Fruit fly (Drosophila melanogaster): ENCODE measurements around the gene Mst98Cb.

Mst98Cb gene

DNA sequence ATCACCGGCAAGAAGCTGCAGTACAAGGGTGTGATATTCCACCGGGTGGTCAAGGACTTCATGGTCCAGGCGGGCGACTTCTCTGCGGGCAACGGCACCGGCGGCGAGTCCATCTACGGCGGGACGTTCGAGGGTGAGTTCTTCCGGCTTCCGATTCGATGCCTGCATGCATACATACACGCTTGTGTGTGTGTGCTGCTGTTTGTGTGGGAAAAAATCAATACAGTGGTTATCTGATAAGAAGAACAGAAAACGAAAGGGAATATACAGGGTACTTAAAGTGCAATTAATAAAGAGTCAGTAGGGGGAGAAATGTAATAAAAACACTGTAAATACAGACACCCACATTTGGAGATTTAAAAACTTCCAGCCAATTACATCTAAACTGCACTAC, 48.0 kb downstream of the Mst98Cb start (continued):
- TF ChIP-seq CG4318 (GFP tag; optimal IDR thresholded peaks at IDR 0.05) = no peak
- no peak for TF ChIP-seq dsx (GFP tag; optimal IDR thresholded peaks at IDR 0.05; ENCODE audit: poor library complexity, severe bottlenecking)
- TF ChIP-seq Lpt (GFP tag; optimal IDR thresholded peaks at IDR 0.05) = peak; percentile 11
- TF ChIP-seq net (GFP tag; optimal IDR thresholded peaks at IDR 0.05) = no peak
- no peak for TF ChIP-seq CG11762 (GFP tag; optimal IDR thresholded peaks at IDR 0.05; ENCODE audit: insufficient read depth)
- no peak for TF ChIP-seq CG15336 (GFP tag; IDR thresholded peaks at IDR 0.05)
- TF ChIP-seq CG8319 (GFP tag; optimal IDR thresholded peaks at IDR 0.05) = no peak
- no peak for TF ChIP-seq CG9139 (GFP tag; optimal IDR thresholded peaks at IDR 0.05)
- no peak for TF ChIP-seq Hr38 (GFP tag; optimal IDR thresholded peaks at IDR 0.05)
- TF ChIP-seq salr (GFP tag; optimal IDR thresholded peaks at IDR 0.05) = no peak
- no peak for TF ChIP-seq fd59A (GFP tag; optimal IDR thresholded peaks at IDR 0.05)
- TF ChIP-seq spab (GFP tag; optimal IDR thresholded peaks at IDR 0.05) = no peak
- peak; percentile 35 for TF ChIP-seq OdsH (GFP tag; optimal IDR thresholded peaks at IDR 0.05)
- no peak for TF ChIP-seq Gug (GFP tag; IDR thresholded peaks at IDR 0.05)
- no peak for TF ChIP-seq CG3032 (tag; optimal IDR thresholded peaks at IDR 0.05)
- no peak for TF ChIP-seq CG10669 (GFP tag; optimal IDR thresholded peaks at IDR 0.05)
- TF ChIP-seq CG8119 (GFP tag; IDR thresholded peaks at IDR 0.05) = peak; percentile 43; the same call in 1 of the 3 replicates
- TF ChIP-seq lz (GFP tag; optimal IDR thresholded peaks at IDR 0.05) = peak; percentile 33
- TF ChIP-seq cyc (GFP tag; optimal IDR thresholded peaks at IDR 0.05) = peak; percentile 9

Measured in whole organism, prepupa.